Worm (Caenorhabditis elegans) whole organism, midembryonic: ENCODE measurements around the gene grl-9.
A peak's percentile ranks its signal among the peaks of the same experiment; 100 is the strongest.

ENCODE experiments used
- cog-1 ChIP-seq: sonication (generic microtip); optimal IDR thresholded peaks from 2 replicates; lab custom pipeline; 2016; ENCODE audit warnings: missing genetic modification characterization, missing compliant biosample characterization
- flt-1 ChIP-seq: fragments of 200-800 bp; sonication (Bioruptor generic); IDR thresholded peaks from 2 replicates; pipeline ENCODE4 v1.3.6; 2022; ENCODE audit warnings: missing genetic modification characterization, missing compliant biosample characterization
- med-1 ChIP-seq: sonication (generic microtip); optimal IDR thresholded peaks from 2 replicates; lab custom pipeline; 2017; ENCODE audit warnings: missing genetic modification characterization, mild to moderate bottlenecking, missing compliant biosample characterization, antibody characterized with exemption, missing genetic modification reagents; ENCODE audit not compliant: insufficient read depth
- ref-1 ChIP-seq: fragments of 200-800 bp; sonication (Bioruptor generic); conservative IDR thresholded peaks from 2 replicates; pipeline ENCODE4 v1.3.6; 2022; ENCODE audit warnings: missing genetic modification reagents, missing genetic modification characterization, missing compliant biosample characterization
- tab-1 ChIP-seq: fragments of 200-800 bp; sonication (Bioruptor generic); IDR thresholded peaks from 2 replicates; pipeline ENCODE4 v1.3.6; 2022; ENCODE audit warnings: missing genetic modification characterization, missing compliant biosample characterization
- ztf-29 ChIP-seq: fragments of 200-800 bp; sonication (Bioruptor generic); IDR thresholded peaks from 2 replicates; pipeline ENCODE4 v1.3.6; 2022; ENCODE audit warnings: missing genetic modification reagents, missing genetic modification characterization, missing compliant biosample characterization

- TF ChIP-seq ref-1 (GFP tag; lab: Robert Waterston, UW): 0 out of 2 replicates have a peak, but pooled peaks have one; percentile 23
- no peak for TF ChIP-seq cog-1 (tag; lab: Kevin White, UChicago)
- peak; percentile 73 for TF ChIP-seq flt-1 (GFP tag; lab: Robert Waterston, UW)
- peak; percentile 80 for TF ChIP-seq tab-1
- peak; percentile 77 for TF ChIP-seq med-1
- TF ChIP-seq ztf-29 (GFP tag; lab: Robert Waterston, UW): no peak
Measured at ce11 chrV:6709050-6709683, 22.3 kb downstream of the grl-9 start, which contains the start of gene dlst-1.
